Worm (Caenorhabditis elegans) whole organism, late embryonic: ENCODE measurements around the gene lin-18.

Experiments
- ceh-31 ChIP-seq: sonication (generic microtip); optimal IDR thresholded peaks from 2 replicates; lab custom pipeline; 2016; ENCODE audit warnings: missing genetic modification characterization, missing compliant biosample characterization
- ceh-45 ChIP-seq: fragments of 200-800 bp; sonication (Bioruptor generic); IDR thresholded peaks from 2 replicates; pipeline ENCODE4 v1.3.6; 2022; ENCODE audit warnings: missing genetic modification reagents, missing genetic modification characterization, missing compliant biosample characterization
- dmd-4 ChIP-seq: sonication (generic microtip); optimal IDR thresholded peaks from 2 replicates; lab custom pipeline; 2016; ENCODE audit warnings: borderline replicate concordance, missing genetic modification characterization, missing compliant biosample characterization
- dve-1 ChIP-seq: sonication (generic microtip); optimal IDR thresholded peaks from 2 replicates; lab custom pipeline; 2017; ENCODE audit warnings: antibody characterized with exemption, mild to moderate bottlenecking, missing genetic modification characterization, missing compliant biosample characterization
- nhr-11 ChIP-seq: fragments of 150-350 bp; optimal IDR thresholded peaks from 2 replicates; lab custom pipeline; 2014; ENCODE audit warnings: missing biosample characterization, missing genetic modification characterization
- pag-3 ChIP-seq: sonication (generic microtip); optimal IDR thresholded peaks from 2 replicates; lab custom pipeline; 2016; ENCODE audit warnings: missing compliant biosample characterization, missing genetic modification characterization, borderline replicate concordance
- unc-42 ChIP-seq: sonication (generic microtip); optimal IDR thresholded peaks from 2 replicates; lab custom pipeline; 2016; ENCODE audit warnings: missing genotype, missing genetic modification characterization, missing compliant biosample characterization

DNA sequence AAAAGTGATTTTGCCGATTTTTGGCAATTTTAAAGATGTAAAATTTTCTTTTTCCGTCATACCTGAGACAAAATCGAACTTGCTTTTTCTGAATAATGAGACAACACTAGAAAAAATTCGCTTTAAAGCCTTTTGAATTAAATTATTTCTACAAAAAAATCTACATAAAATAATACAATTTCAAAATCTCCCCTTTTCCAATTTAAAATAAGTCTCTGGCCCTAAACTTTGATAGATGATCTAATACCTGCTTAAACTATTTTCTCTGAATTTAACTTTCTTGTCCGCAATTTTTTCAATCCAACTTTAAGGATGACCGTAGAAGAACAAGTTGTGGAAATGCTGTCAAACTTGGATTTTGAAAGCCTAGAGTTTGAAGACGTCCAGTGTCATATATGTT is 44.9 kb downstream of the lin-18 start, which contains the start of gene R02E12.12:
- TF ChIP-seq dve-1 (tag; lab: Kevin White, UChicago) (no peak), dmd-4 (no peak), nhr-11 (tag; lab: Kevin White, UChicago) (no peak), ceh-45 (no peak), unc-42 (tag; lab: Kevin White, UChicago) (no peak), ceh-31 (no peak), pag-3 (tag; lab: Kevin White, UChicago) (no peak)
